Fruit fly (Drosophila melanogaster) whole organism, embryonic: Measurements from ENCODE around the gene Uba4.
A peak's percentile ranks its signal among the peaks of the same experiment; 100 is the strongest.

ENCODE experiments used
- Abd-B ChIP-seq: fragments of 200-800 bp; sonication (Bioruptor generic); optimal IDR thresholded peaks from 2 replicates; lab custom pipeline; 2018; ENCODE audit warnings: missing biosample characterization, mild to moderate bottlenecking, missing genetic modification characterization, moderate library complexity
- B-H2 ChIP-seq: fragments of 200-800 bp; sonication (Bioruptor generic); optimal IDR thresholded peaks from 2 replicates; lab custom pipeline; 2018; ENCODE audit warnings: missing biosample characterization, mild to moderate bottlenecking, missing genetic modification characterization
- CG13894 ChIP-seq: fragments of 200-800 bp; sonication (Bioruptor generic); optimal IDR thresholded peaks from 3 replicates; lab custom pipeline; 2018; ENCODE audit warnings: missing biosample characterization, mild to moderate bottlenecking, missing genetic modification characterization, moderate library complexity
- CG14014 ChIP-seq: fragments of 200-800 bp; sonication (Bioruptor generic); IDR thresholded peaks from 2 replicates; pipeline ENCODE4 v1.3.6; 2022; ENCODE audit warnings: missing biosample characterization, missing genetic modification characterization
- CG15479 ChIP-seq: fragments of 200-800 bp; sonication (Bioruptor generic); optimal IDR thresholded peaks from 3 replicates; lab custom pipeline; 2019; ENCODE audit warnings: missing biosample characterization, mild to moderate bottlenecking, missing genetic modification characterization, moderate library complexity
- CG15514 ChIP-seq: fragments of 200-800 bp; sonication (Bioruptor generic); optimal IDR thresholded peaks from 3 replicates; lab custom pipeline; 2017; ENCODE audit warnings: missing biosample characterization, missing genetic modification characterization, mild to moderate bottlenecking, moderate library complexity, missing genetic modification reagents
- CG1602 ChIP-seq: fragments of 200-800 bp; sonication (Bioruptor generic); optimal IDR thresholded peaks from 3 replicates; lab custom pipeline; 2016; ENCODE audit warnings: missing biosample characterization, missing genetic modification characterization
- CG17328 ChIP-seq: fragments of 200-800 bp; sonication (Bioruptor generic); IDR thresholded peaks from 2 replicates; pipeline ENCODE4 v1.3.6; 2022; ENCODE audit warnings: missing biosample characterization, missing genetic modification characterization
- CG17385 ChIP-seq: fragments of 200-800 bp; sonication (Bioruptor generic); optimal IDR thresholded peaks from 3 replicates; lab custom pipeline; 2018; ENCODE audit warnings: missing biosample characterization, mild to moderate bottlenecking, missing genetic modification characterization
- CG18599 ChIP-seq: fragments of 200-800 bp; sonication (Bioruptor generic); optimal IDR thresholded peaks from 3 replicates; lab custom pipeline; 2017; ENCODE audit warnings: missing biosample characterization, missing genetic modification characterization, mild to moderate bottlenecking, moderate library complexity, missing genetic modification reagents
- CG18619 ChIP-seq: fragments of 200-800 bp; sonication (Bioruptor generic); optimal IDR thresholded peaks from 3 replicates; lab custom pipeline; 2017; ENCODE audit warnings: missing biosample characterization, mild to moderate bottlenecking, missing genetic modification characterization
- CG18764 ChIP-seq: fragments of 200-800 bp; sonication (Bioruptor generic); optimal IDR thresholded peaks from 3 replicates; lab custom pipeline; 2016; ENCODE audit warnings: missing biosample characterization, missing genetic modification characterization
- CG3163 ChIP-seq: fragments of 200-800 bp; sonication (Bioruptor generic); optimal IDR thresholded peaks from 3 replicates; lab custom pipeline; 2016; ENCODE audit warnings: missing biosample characterization, missing genetic modification characterization
- CG3838 ChIP-seq: fragments of 200-800 bp; sonication (Bioruptor generic); optimal IDR thresholded peaks from 3 replicates; lab custom pipeline; 2016; ENCODE audit warnings: missing biosample characterization, missing genetic modification characterization
- CG4854 ChIP-seq: fragments of 200-800 bp; sonication (Bioruptor generic); optimal IDR thresholded peaks from 2 replicates; lab custom pipeline; 2016; ENCODE audit warnings: missing biosample characterization, missing genetic modification characterization, inconsistent platforms
- CG8281 ChIP-seq: fragments of 200-800 bp; sonication (Bioruptor generic); optimal IDR thresholded peaks from 2 replicates; lab custom pipeline; 2018; ENCODE audit warnings: missing biosample characterization, mild to moderate bottlenecking, missing genetic modification characterization, moderate library complexity
- CG8765 ChIP-seq: fragments of 200-800 bp; sonication (Bioruptor generic); IDR thresholded peaks from 2 replicates; pipeline ENCODE4 v1.3.6; 2022; ENCODE audit warnings: missing biosample characterization, missing genetic modification characterization
- CG8944 ChIP-seq: fragments of 200-800 bp; sonication (Bioruptor generic); optimal IDR thresholded peaks from 3 replicates; lab custom pipeline; 2016; ENCODE audit warnings: missing biosample characterization, missing genetic modification characterization
- CG9797 ChIP-seq: fragments of 200-800 bp; sonication (Bioruptor generic); optimal IDR thresholded peaks from 3 replicates; lab custom pipeline; 2018; ENCODE audit warnings: missing biosample characterization, mild to moderate bottlenecking, missing genetic modification characterization
- CrebB ChIP-seq: fragments of 200-800 bp; sonication (Bioruptor generic); optimal IDR thresholded peaks from 3 replicates; lab custom pipeline; 2018; ENCODE audit warnings: missing biosample characterization, mild to moderate bottlenecking, missing genetic modification characterization
- Dfd ChIP-seq, 2 experiments: fragments of >200 bp; optimal IDR thresholded peaks; 2 replicates each; lab custom pipeline; 2017; ENCODE audit warnings: missing biosample characterization in 2 of 2, missing genetic modification characterization in 2 of 2
- Gsc ChIP-seq: fragments of 200-800 bp; sonication (Bioruptor generic); IDR thresholded peaks from 2 replicates; pipeline ENCODE4 v1.3.6; 2022; ENCODE audit warnings: missing biosample characterization, missing genetic modification characterization
- HHEX ChIP-seq: fragments of 200-800 bp; sonication (Bioruptor generic); optimal IDR thresholded peaks from 3 replicates; lab custom pipeline; 2017; ENCODE audit warnings: missing biosample characterization, mild to moderate bottlenecking, missing genetic modification characterization, missing genetic modification reagents
- HLH4C ChIP-seq: fragments of 200-800 bp; sonication (Bioruptor generic); IDR thresholded peaks from 3 replicates; pipeline ENCODE4 v1.3.6; 2022; ENCODE audit warnings: missing biosample characterization, missing genetic modification characterization; ENCODE audit not compliant: partially characterized antibody
- Kr ChIP-seq: fragments of 200-800 bp; sonication (Bioruptor generic); optimal IDR thresholded peaks from 2 replicates; lab custom pipeline; 2017; ENCODE audit warnings: missing biosample characterization, mild to moderate bottlenecking, missing genetic modification characterization
- NfI ChIP-seq: fragments of 200-800 bp; sonication (Bioruptor generic); optimal IDR thresholded peaks from 3 replicates; lab custom pipeline; 2018; ENCODE audit warnings: missing biosample characterization, mild to moderate bottlenecking, missing genetic modification characterization, moderate library complexity
- PHDP ChIP-seq: fragments of 200-800 bp; sonication (Bioruptor generic); optimal IDR thresholded peaks from 3 replicates; lab custom pipeline; 2018; ENCODE audit warnings: missing biosample characterization, mild to moderate bottlenecking, missing genetic modification characterization, moderate library complexity
- Sin3A ChIP-seq: fragments of >200 bp; optimal IDR thresholded peaks from 2 replicates; lab custom pipeline; 2018
- Sox100B ChIP-seq: fragments of 200-800 bp; sonication (Bioruptor generic); optimal IDR thresholded peaks from 3 replicates; lab custom pipeline; 2018; ENCODE audit warnings: missing biosample characterization, mild to moderate bottlenecking, missing genetic modification characterization
- amos ChIP-seq: fragments of 200-800 bp; sonication (Bioruptor generic); IDR thresholded peaks from 2 replicates; pipeline ENCODE4 v1.3.6; 2022; ENCODE audit warnings: missing biosample characterization, missing genetic modification characterization; ENCODE audit not compliant: partially characterized antibody
- ato ChIP-seq: fragments of 200-800 bp; sonication (Bioruptor generic); IDR thresholded peaks from 2 replicates; pipeline ENCODE4 v1.3.6; 2022; ENCODE audit warnings: missing biosample characterization, missing genetic modification characterization; ENCODE audit not compliant: partially characterized antibody
- cwo ChIP-seq: fragments of 200-800 bp; sonication (Bioruptor generic); optimal IDR thresholded peaks from 3 replicates; lab custom pipeline; 2017; ENCODE audit warnings: missing biosample characterization, missing genetic modification characterization, mild to moderate bottlenecking, moderate library complexity, missing genetic modification reagents
- ewg ChIP-seq: fragments of 200-800 bp; sonication (Bioruptor generic); optimal IDR thresholded peaks from 3 replicates; lab custom pipeline; 2017; ENCODE audit warnings: mild to moderate bottlenecking, missing biosample characterization, missing genetic modification reagents, missing genetic modification characterization
- jing ChIP-seq: fragments of 200-800 bp; sonication (Bioruptor generic); optimal IDR thresholded peaks from 2 replicates; lab custom pipeline; 2018; ENCODE audit warnings: missing biosample characterization, mild to moderate bottlenecking, missing genetic modification characterization
- klu ChIP-seq: fragments of 200-800 bp; sonication (Bioruptor generic); IDR thresholded peaks from 2 replicates; pipeline ENCODE4 v1.3.6; 2022; ENCODE audit warnings: missing biosample characterization, missing genetic modification characterization
- lbe ChIP-seq: fragments of 200-800 bp; sonication (Bioruptor generic); optimal IDR thresholded peaks from 2 replicates; lab custom pipeline; 2016; ENCODE audit warnings: missing biosample characterization, mild to moderate bottlenecking, missing genetic modification characterization
- maf-S ChIP-seq: fragments of 200-800 bp; sonication (Bioruptor generic); optimal IDR thresholded peaks from 2 replicates; lab custom pipeline; 2016; ENCODE audit warnings: missing biosample characterization, missing genetic modification characterization
- pfk ChIP-seq: fragments of 200-800 bp; sonication (Bioruptor generic); optimal IDR thresholded peaks from 2 replicates; lab custom pipeline; 2018; ENCODE audit warnings: missing biosample characterization, mild to moderate bottlenecking, missing genetic modification characterization, moderate library complexity
- phol ChIP-seq: fragments of 200-800 bp; sonication (Bioruptor generic); optimal IDR thresholded peaks from 3 replicates; lab custom pipeline; 2018; ENCODE audit warnings: missing biosample characterization, mild to moderate bottlenecking, missing genetic modification characterization, moderate library complexity
- pita ChIP-seq: fragments of 200-800 bp; sonication (Bioruptor generic); optimal IDR thresholded peaks from 2 replicates; lab custom pipeline; 2017; ENCODE audit warnings: missing biosample characterization, mild to moderate bottlenecking, missing genetic modification characterization
- prd ChIP-seq, 3 experiments: fragments of >200 bp in 2 of 3; fragments of 200-800 bp in 1 of 3; sonication (Bioruptor generic) in 1 of 3; optimal IDR thresholded peaks in 2 of 3; IDR thresholded peaks in 1 of 3; 2 replicates in 2 of 3; 3 replicates in 1 of 3; pipeline versions ENCODE4 v1.3.6 to Lab custom; 2017 to 2022; ENCODE audit warnings: missing biosample characterization in 1 of 3, missing genetic modification characterization in 1 of 3
- repo ChIP-seq: fragments of 200-800 bp; sonication (Bioruptor generic); optimal IDR thresholded peaks from 2 replicates; lab custom pipeline; 2016; ENCODE audit warnings: missing biosample characterization, missing genetic modification characterization
- scrt ChIP-seq: fragments of 200-800 bp; sonication (Bioruptor generic); optimal IDR thresholded peaks from 2 replicates; lab custom pipeline; 2018; ENCODE audit warnings: missing biosample characterization, mild to moderate bottlenecking, missing genetic modification characterization, moderate library complexity
- sens ChIP-seq: fragments of 200-800 bp; sonication (Bioruptor generic); peaks from one replicate; lab custom pipeline; 2016; ENCODE audit warnings: missing biosample characterization, missing genetic modification characterization
- sima ChIP-seq: fragments of 200-800 bp; sonication (Bioruptor generic); optimal IDR thresholded peaks from 2 replicates; lab custom pipeline; 2016; ENCODE audit warnings: missing biosample characterization, missing genetic modification characterization
- sna ChIP-seq: fragments of 200-800 bp; sonication (Bioruptor generic); IDR thresholded peaks from 2 replicates; pipeline ENCODE4 v1.3.6; 2022; ENCODE audit warnings: missing biosample characterization, missing genetic modification characterization; ENCODE audit not compliant: partially characterized antibody
- tna ChIP-seq: fragments of 200-800 bp; sonication (Bioruptor generic); IDR thresholded peaks from 2 replicates; pipeline ENCODE4 v1.3.6; 2022; ENCODE audit warnings: missing biosample characterization, missing genetic modification characterization; ENCODE audit not compliant: partially characterized antibody
- trh ChIP-seq: fragments of 200-800 bp; sonication (Bioruptor generic); optimal IDR thresholded peaks from 2 replicates; lab custom pipeline; 2016; ENCODE audit warnings: missing biosample characterization, missing genetic modification characterization
- twi ChIP-seq: fragments of 200-800 bp; optimal IDR thresholded peaks from 2 replicates; lab custom pipeline; 2019; ENCODE audit warnings: missing biosample characterization, mild to moderate bottlenecking, missing genetic modification characterization, moderate library complexity
- zen2 ChIP-seq: fragments of 200-800 bp; sonication (Bioruptor generic); IDR thresholded peaks from 3 replicates; pipeline ENCODE4 v1.3.6; 2022; ENCODE audit warnings: missing biosample characterization, missing genetic modification characterization; ENCODE audit not compliant: partially characterized antibody

Uba4 gene

DNA sequence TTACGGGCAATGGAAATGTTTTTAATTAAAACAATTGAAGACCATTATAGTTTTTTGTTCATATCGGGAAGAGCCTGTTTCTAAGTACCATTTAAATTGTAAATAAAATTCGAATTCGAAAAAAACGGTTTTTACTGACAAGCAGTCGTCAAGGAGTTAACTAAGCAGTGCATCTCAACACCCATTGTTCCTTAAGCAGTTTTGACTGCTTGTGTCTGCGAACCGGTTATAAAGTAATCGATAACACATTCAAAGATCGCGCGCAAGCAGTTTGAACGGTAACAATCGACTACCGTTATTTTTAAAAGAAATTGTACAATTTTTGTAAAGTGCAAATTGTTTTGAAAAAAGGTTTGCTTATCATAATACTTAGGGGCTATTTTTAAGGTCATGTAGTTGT is 39.2 kb upstream of the Uba4 start (continued):
- TF ChIP-seq CG18619 (no peak), sima (GFP tag; lab: Kevin White, UChicago) (no peak), maf-S (GFP tag; lab: Kevin White, UChicago) (peak; percentile 3), pfk (GFP tag; lab: Kevin White, UChicago) (no peak), tna (GFP tag; lab: Robert Waterston, UW) (no peak), ewg (no peak), CG8281 (tag; lab: Kevin White, UChicago) (no peak), lbe (no peak), CG14014 (GFP tag; lab: Robert Waterston, UW) (no peak), klu (no peak), Dfd (GFP tag; optimal IDR thresholded peaks at IDR 0.05; lab: Kevin White, UChicago) (peak in 1 of 2 experiments; percentile 98), zen2 (GFP tag; lab: Robert Waterston, UW) (no peak), CG15514 (peak; percentile 22), pita (GFP tag; lab: Kevin White, UChicago) (peak; percentile 12), sens (GFP tag; lab: Kevin White, UChicago) (peak; percentile 48), cwo (GFP tag; lab: Kevin White, UChicago) (no peak), twi (tag; lab: Kevin White, UChicago) (no peak), PHDP (no peak), Kr (GFP tag; lab: Kevin White, UChicago) (no peak), ato (GFP tag; lab: Robert Waterston, UW) (0 out of 2 replicates have a peak, but pooled peaks have one; percentile 29), CG17385 (no peak), CG8765 (GFP tag; lab: Robert Waterston, UW) (no peak), prd (optimal IDR thresholded peaks at IDR 0.05; lab: Kevin White, UChicago) (no peak), prd (GFP tag; IDR thresholded peaks at IDR 0.05; lab: Robert Waterston, UW) (no peak), Abd-B (GFP tag; lab: Kevin White, UChicago) (peak; percentile 29), repo (GFP tag; lab: Kevin White, UChicago) (no peak), trh (no peak), CG18764 (no peak), phol (peak; percentile 51), Sox100B (no peak), jing (GFP tag; lab: Kevin White, UChicago) (no peak), HLH4C (GFP tag; lab: Robert Waterston, UW) (peak; percentile 49; the same call in 1 of the 3 replicates), amos (peak; percentile 65), HHEX (GFP tag; lab: Kevin White, UChicago) (no peak), NfI (GFP tag; lab: Kevin White, UChicago) (no peak), CG4854 (no peak), sna (GFP tag; lab: Robert Waterston, UW) (no peak), CG9797 (no peak), Sin3A (lab: Kevin White, UChicago) (no peak), CrebB (no peak), scrt (GFP tag; lab: Kevin White, UChicago) (no peak), CG18599 (no peak), Gsc (GFP tag; lab: Robert Waterston, UW) (no peak), CG15479 (peak; percentile 88), B-H2 (GFP tag; lab: Kevin White, UChicago) (no peak), CG8944 (GFP tag; lab: Kevin White, UChicago) (no peak), CG3838 (peak; percentile 93), CG13894 (no peak), CG3163 (peak; percentile 2), CG1602 (GFP tag; lab: Kevin White, UChicago) (no peak), CG17328 (no peak)
